Worm (Caenorhabditis elegans) whole organism, early embryonic: Measurements from ENCODE around the gene R08C7.11.

ENCODE experiments used
- B0310.2 ChIP-seq: sonication (generic microtip); optimal IDR thresholded peaks from 2 replicates; lab custom pipeline; 2016; ENCODE audit warnings: mild to moderate bottlenecking, missing genetic modification characterization, missing compliant biosample characterization
- aly-1 ChIP-seq: sonication (generic microtip); optimal IDR thresholded peaks from 2 replicates; lab custom pipeline; 2016; ENCODE audit warnings: missing genetic modification characterization, missing compliant biosample characterization
- ama-1 ChIP-seq: fragments of 150-350 bp; optimal IDR thresholded peaks from 2 replicates; lab custom pipeline; 2014
- ceh-13 ChIP-seq: fragments of 200-800 bp; sonication (Bioruptor generic); optimal IDR thresholded peaks from 2 replicates; lab custom pipeline; 2018; ENCODE audit warnings: mild to moderate bottlenecking, missing genetic modification characterization, missing compliant biosample characterization
- ets-7 ChIP-seq: sonication (generic microtip); optimal IDR thresholded peaks from 2 replicates; lab custom pipeline; 2016; ENCODE audit warnings: missing genotype, missing genetic modification characterization, missing compliant biosample characterization
- flt-1 ChIP-seq: fragments of 200-800 bp; sonication (Bioruptor generic); IDR thresholded peaks from 2 replicates; pipeline ENCODE4 v1.3.6; 2022; ENCODE audit warnings: missing genetic modification characterization, missing compliant biosample characterization
- hmbx-1 ChIP-seq: sonication (generic microtip); optimal IDR thresholded peaks from 2 replicates; lab custom pipeline; 2016; ENCODE audit warnings: mild to moderate bottlenecking, missing genetic modification characterization, missing compliant biosample characterization
- hmg-4 ChIP-seq: fragments of 200-800 bp; sonication (Bioruptor generic); optimal IDR thresholded peaks from 2 replicates; lab custom pipeline; 2018; ENCODE audit warnings: mild to moderate bottlenecking, missing genetic modification characterization, missing compliant biosample characterization
- hnd-1 ChIP-seq: sonication (generic microtip); optimal IDR thresholded peaks from 2 replicates; lab custom pipeline; 2016; ENCODE audit warnings: missing genetic modification characterization, missing compliant biosample characterization
- pes-1 ChIP-seq: fragments of 200-800 bp; sonication (Bioruptor generic); IDR thresholded peaks from 2 replicates; pipeline ENCODE4 v1.3.6; 2022; ENCODE audit warnings: missing genetic modification reagents, missing genetic modification characterization, missing compliant biosample characterization
- sea-1 ChIP-seq: fragments of 200-800 bp; sonication (Bioruptor generic); conservative IDR thresholded peaks from 2 replicates; pipeline ENCODE4 v1.3.6; 2022; ENCODE audit warnings: missing genetic modification characterization, missing compliant biosample characterization
- tbx-11 ChIP-seq: fragments of 200-800 bp; sonication (Bioruptor generic); IDR thresholded peaks from 2 replicates; pipeline ENCODE4 v1.3.6; 2022; ENCODE audit warnings: missing genetic modification characterization, missing compliant biosample characterization
- tbx-37 ChIP-seq: fragments of 200-800 bp; sonication (Bioruptor generic); conservative IDR thresholded peaks from 2 replicates; pipeline ENCODE4 v1.3.6; 2022; ENCODE audit warnings: missing genetic modification reagents, missing genetic modification characterization, missing compliant biosample characterization
- tra-4 ChIP-seq: sonication (generic microtip); optimal IDR thresholded peaks from 2 replicates; lab custom pipeline; 2017; ENCODE audit warnings: missing genetic modification characterization, missing compliant biosample characterization

ce11 chrIV:4473767-4474166 is 19.0 kb upstream of the R08C7.11 start:
- TF ChIP-seq ama-1 (lab: Kevin White, UChicago) (no peak), pes-1 (GFP tag; lab: Robert Waterston, UW) (no peak), B0310.2 (tag; lab: Kevin White, UChicago) (no peak), ets-7 (tag; lab: Kevin White, UChicago) (no peak), sea-1 (GFP tag; lab: Robert Waterston, UW) (no peak), tbx-37 (no peak), hmbx-1 (tag; lab: Kevin White, UChicago) (no peak), flt-1 (GFP tag; lab: Robert Waterston, UW) (no peak), hnd-1 (no peak), tbx-11 (GFP tag; lab: Robert Waterston, UW) (no peak), ceh-13 (GFP tag; lab: Kevin White, UChicago) (no peak), tra-4 (tag; lab: Kevin White, UChicago) (no peak), aly-1 (tag; lab: Kevin White, UChicago) (no peak), hmg-4 (GFP tag; lab: Kevin White, UChicago) (no peak)
